Fruit fly (Drosophila melanogaster) whole organism, pupa: ENCODE results near the gene Polr2M.

Experiments
- CG10348 ChIP-seq: fragments of 200-800 bp; sonication (Bioruptor generic); IDR thresholded peaks from 2 replicates; pipeline ENCODE4 v1.3.6; 2022; ENCODE audit warnings: missing biosample characterization, missing genetic modification characterization
- CG12605 ChIP-seq: fragments of 200-800 bp; sonication (Bioruptor generic); IDR thresholded peaks from 2 replicates; pipeline ENCODE4 v1.3.6; 2022; ENCODE audit warnings: missing biosample characterization, missing genetic modification characterization
- CG13204 ChIP-seq: fragments of 200-800 bp; sonication (Bioruptor generic); optimal IDR thresholded peaks from 2 replicates; lab custom pipeline; 2018; ENCODE audit warnings: missing biosample characterization, mild to moderate bottlenecking, missing genetic modification characterization, moderate library complexity
- CG14655 ChIP-seq: fragments of 200-800 bp; sonication (Bioruptor generic); optimal IDR thresholded peaks from 3 replicates; lab custom pipeline; 2017; ENCODE audit warnings: mild to moderate bottlenecking, missing biosample characterization, missing genetic modification reagents, missing genetic modification characterization
- CG15710 ChIP-seq: fragments of 200-800 bp; sonication (Bioruptor generic); optimal IDR thresholded peaks from 2 replicates; lab custom pipeline; 2018; ENCODE audit warnings: missing biosample characterization, mild to moderate bottlenecking, missing genetic modification characterization, moderate library complexity
- CG17806 ChIP-seq: fragments of 200-800 bp; sonication (Bioruptor generic); optimal IDR thresholded peaks from 2 replicates; lab custom pipeline; 2018; ENCODE audit warnings: missing biosample characterization, mild to moderate bottlenecking, missing genetic modification characterization, moderate library complexity
- CG32121 ChIP-seq: fragments of 200-800 bp; sonication (Bioruptor generic); IDR thresholded peaks from 2 replicates; pipeline ENCODE4 v1.3.6; 2022; ENCODE audit warnings: missing biosample characterization, missing genetic modification characterization
- CG34367 ChIP-seq: fragments of 200-800 bp; sonication (Bioruptor generic); optimal IDR thresholded peaks from 2 replicates; lab custom pipeline; 2018; ENCODE audit warnings: missing biosample characterization, mild to moderate bottlenecking, missing genetic modification characterization
- CG4496 ChIP-seq: fragments of 200-800 bp; sonication (Bioruptor generic); IDR thresholded peaks from 3 replicates; pipeline ENCODE4 v1.3.6; 2022; ENCODE audit warnings: missing biosample characterization, missing genetic modification characterization
- CG8159 ChIP-seq: fragments of 200-800 bp; sonication (Bioruptor generic); optimal IDR thresholded peaks from 3 replicates; lab custom pipeline; 2018; ENCODE audit warnings: missing biosample characterization, mild to moderate bottlenecking, missing genetic modification characterization, moderate library complexity
- CG8301 ChIP-seq: fragments of 200-800 bp; sonication (Bioruptor generic); optimal IDR thresholded peaks from 2 replicates; lab custom pipeline; 2018; ENCODE audit warnings: missing biosample characterization, mild to moderate bottlenecking, missing genetic modification characterization
- CG9948 ChIP-seq: fragments of 200-800 bp; sonication (Bioruptor generic); optimal IDR thresholded peaks from 2 replicates; lab custom pipeline; 2018; ENCODE audit warnings: missing biosample characterization, mild to moderate bottlenecking, missing genetic modification characterization, moderate library complexity
- D1 ChIP-seq: fragments of 200-800 bp; sonication (Bioruptor generic); optimal IDR thresholded peaks from 2 replicates; lab custom pipeline; 2018; ENCODE audit warnings: missing biosample characterization, mild to moderate bottlenecking, missing genetic modification characterization, moderate library complexity
- EcR ChIP-seq: fragments of 200-800 bp; sonication (Bioruptor generic); optimal IDR thresholded peaks from 3 replicates; lab custom pipeline; 2019; ENCODE audit warnings: missing biosample characterization, missing genetic modification characterization, mild to moderate bottlenecking, moderate library complexity, missing genetic modification reagents
- Ets98B ChIP-seq: fragments of 200-800 bp; sonication (Bioruptor generic); IDR thresholded peaks from 2 replicates; pipeline ENCODE4 v1.3.6; 2022; ENCODE audit warnings: missing biosample characterization, missing genetic modification characterization
- Pif1A ChIP-seq: fragments of 200-800 bp; sonication (Bioruptor generic); optimal IDR thresholded peaks from 3 replicates; lab custom pipeline; 2016; ENCODE audit warnings: missing biosample characterization, missing genetic modification characterization
- Pif1B ChIP-seq: fragments of 200-800 bp; sonication (Bioruptor generic); optimal IDR thresholded peaks from 3 replicates; lab custom pipeline; 2016; ENCODE audit warnings: missing biosample characterization, missing genetic modification characterization
- Snoo ChIP-seq: fragments of 200-800 bp; sonication (Bioruptor generic); optimal IDR thresholded peaks from 3 replicates; lab custom pipeline; 2017; ENCODE audit warnings: missing biosample characterization, mild to moderate bottlenecking, missing genetic modification characterization, inconsistent platforms
- fd96Ca ChIP-seq: fragments of 200-800 bp; sonication (Bioruptor generic); IDR thresholded peaks from 3 replicates; pipeline ENCODE4 v1.3.6; 2022; ENCODE audit warnings: missing biosample characterization, missing genetic modification characterization
- gl ChIP-seq: fragments of 200-800 bp; sonication (Bioruptor generic); optimal IDR thresholded peaks from 2 replicates; lab custom pipeline; 2018; ENCODE audit warnings: missing biosample characterization, mild to moderate bottlenecking, missing genetic modification characterization
- rn ChIP-seq: fragments of 200-800 bp; sonication (Bioruptor generic); IDR thresholded peaks from 2 replicates; pipeline ENCODE4 v1.3.6; 2022; ENCODE audit warnings: missing biosample characterization, missing genetic modification characterization

Gene Polr2M

DNA sequence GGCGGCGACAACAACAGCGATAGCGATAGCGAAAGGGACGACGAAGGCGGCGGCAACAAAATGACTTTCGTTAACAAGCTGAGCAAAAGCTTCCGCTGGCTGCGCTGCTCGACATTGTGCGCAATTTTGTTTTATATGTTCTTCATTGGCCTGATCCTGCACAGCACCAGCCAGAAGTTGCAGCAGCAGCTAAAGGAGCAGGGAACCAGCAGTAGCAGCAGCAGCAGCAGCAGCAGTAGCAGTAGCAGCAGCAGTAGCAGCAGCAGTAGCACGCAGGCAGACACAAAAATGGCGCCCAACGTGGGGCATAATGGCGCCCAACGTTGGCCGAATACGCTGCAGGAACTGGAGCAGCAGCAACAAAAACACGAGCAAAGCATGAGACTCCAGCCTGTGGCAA, 39.2 kb upstream of the Polr2M start:
- TF ChIP-seq D1 (tag; lab: Kevin White, UChicago) (no peak), CG32121 (GFP tag; lab: Robert Waterston, UW) (no peak)

- peak; percentile 95 for TF ChIP-seq CG15710 (tag; lab: Kevin White, UChicago)
- peak; percentile 93 for TF ChIP-seq CG17806
- peak; percentile 53; the same call in 1 of the 2 replicates for TF ChIP-seq rn (GFP tag; lab: Robert Waterston, UW)
- TF ChIP-seq CG8159 = peak; percentile 96
- peak; percentile 77 for TF ChIP-seq fd96Ca
- peak; percentile 88 for TF ChIP-seq CG13204 (GFP tag; lab: Kevin White, UChicago)
- peak; percentile 91 for TF ChIP-seq CG34367 (tag; lab: Kevin White, UChicago)
- TF ChIP-seq Snoo (tag; lab: Kevin White, UChicago) = peak; percentile 76
- peak; percentile 77 for TF ChIP-seq gl (tag; lab: Kevin White, UChicago)
- TF ChIP-seq CG32121 (GFP tag; lab: Robert Waterston, UW) = peak; percentile 82; the same call in 1 of the 2 replicates
- peak; percentile 80 for TF ChIP-seq D1 (tag; lab: Kevin White, UChicago)
- peak; percentile 76 for TF ChIP-seq Ets98B (GFP tag; lab: Robert Waterston, UW)
- peak; percentile 86 for TF ChIP-seq Pif1A (GFP tag; lab: Kevin White, UChicago)
- TF ChIP-seq Pif1B (GFP tag; lab: Kevin White, UChicago) = peak; percentile 84
- peak; percentile 95 for TF ChIP-seq CG14655 (GFP tag; lab: Kevin White, UChicago)
- peak; percentile 95 for TF ChIP-seq CG9948
- TF ChIP-seq CG4496 (GFP tag; lab: Robert Waterston, UW) = peak; percentile 78
- peak; percentile 65 for TF ChIP-seq CG12605 (GFP tag; lab: Robert Waterston, UW)
- peak; percentile 90 for TF ChIP-seq CG8301 (tag; lab: Kevin White, UChicago)
- TF ChIP-seq EcR (GFP tag; lab: Kevin White, UChicago) = no peak
- TF ChIP-seq CG10348 (GFP tag; lab: Robert Waterston, UW) = no peak
- TF ChIP-seq, all 21 proteins: peak for 19
Measured at dm6 chr3R:19211778-19212177, 17.5 kb upstream of the Polr2M start, which contains the start of gene cry. Gene cry, plus strand, starts transcription at chr3R:19212154.

- TF ChIP-seq CG32121 (GFP tag; lab: Robert Waterston, UW) (no peak), D1 (tag; lab: Kevin White, UChicago) (no peak), gl (tag; lab: Kevin White, UChicago) (no peak), CG34367 (tag; lab: Kevin White, UChicago) (no peak), Pif1A (GFP tag; lab: Kevin White, UChicago) (no peak), CG15710 (tag; lab: Kevin White, UChicago) (no peak), CG9948 (no peak), CG17806 (no peak), CG14655 (GFP tag; lab: Kevin White, UChicago) (no peak), CG8301 (tag; lab: Kevin White, UChicago) (no peak), CG8159 (no peak), Snoo (tag; lab: Kevin White, UChicago) (no peak), CG13204 (GFP tag; lab: Kevin White, UChicago) (no peak), fd96Ca (no peak), CG10348 (GFP tag; lab: Robert Waterston, UW) (no peak), CG12605 (GFP tag; lab: Robert Waterston, UW) (no peak), CG4496 (GFP tag; lab: Robert Waterston, UW) (no peak)
Measured at dm6 chr3R:19212545-19213176, 16.6 kb upstream of the Polr2M start.

DNA sequence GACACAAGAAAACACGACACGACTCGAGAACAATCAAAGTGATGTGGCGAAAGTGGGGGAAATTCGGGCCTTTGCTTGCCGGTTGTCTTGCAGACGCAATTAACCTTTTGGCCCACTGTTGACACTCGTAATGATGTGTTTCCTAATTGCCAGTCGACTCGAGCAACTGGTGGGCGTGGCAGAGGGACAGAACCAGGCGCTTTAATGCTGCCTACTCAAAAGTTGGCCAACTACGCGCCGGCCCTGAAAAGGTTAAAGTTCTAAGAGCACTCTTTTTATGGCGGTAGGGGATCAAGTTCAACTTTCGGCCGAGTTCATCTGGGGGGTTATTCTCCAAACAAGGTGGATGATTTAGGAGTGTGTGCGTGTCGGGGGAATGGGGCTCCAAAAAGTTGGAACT, 7.9 kb upstream of the Polr2M start:
- TF ChIP-seq CG17806 = no peak
- TF ChIP-seq CG8159 = no peak
- TF ChIP-seq CG32121 (GFP tag; lab: Robert Waterston, UW) = no peak
- no peak for TF ChIP-seq fd96Ca
- TF ChIP-seq CG4496 (GFP tag; lab: Robert Waterston, UW) = no peak
- TF ChIP-seq rn (GFP tag; lab: Robert Waterston, UW) = no peak
- TF ChIP-seq CG14655 (GFP tag; lab: Kevin White, UChicago) = no peak

DNA sequence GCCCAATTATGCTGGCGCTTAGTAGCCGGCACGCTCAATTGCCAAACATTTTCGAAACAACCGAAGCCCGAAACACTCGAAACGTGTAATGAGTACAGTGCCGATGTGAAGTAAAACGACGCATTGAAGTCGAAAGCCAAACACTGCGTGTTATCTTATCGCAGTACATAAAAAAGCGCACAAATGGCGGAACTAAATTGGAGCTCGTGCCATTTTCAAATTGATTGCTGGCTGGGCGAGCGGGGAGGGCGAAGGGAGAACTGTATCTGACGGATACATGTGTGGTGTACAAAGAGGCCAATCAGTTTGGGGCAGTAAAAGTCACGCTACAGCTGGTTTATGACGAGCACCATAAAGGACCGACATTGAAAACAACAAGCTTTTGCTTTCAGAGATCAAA, 5.9 kb upstream of the Polr2M start:
- no peak for TF ChIP-seq CG14655 (GFP tag; lab: Kevin White, UChicago)
- no peak for TF ChIP-seq Snoo (tag; lab: Kevin White, UChicago)
- TF ChIP-seq CG15710 (tag; lab: Kevin White, UChicago) = no peak
- no peak for TF ChIP-seq EcR (GFP tag; lab: Kevin White, UChicago)
- no peak for TF ChIP-seq fd96Ca
- no peak for TF ChIP-seq CG13204 (GFP tag; lab: Kevin White, UChicago)
- no peak for TF ChIP-seq CG8159
- no peak for TF ChIP-seq CG4496 (GFP tag; lab: Robert Waterston, UW)
- TF ChIP-seq CG34367 (tag; lab: Kevin White, UChicago) = no peak
- TF ChIP-seq rn (GFP tag; lab: Robert Waterston, UW) = no peak
- no peak for TF ChIP-seq CG17806
- TF ChIP-seq gl (tag; lab: Kevin White, UChicago) = no peak
- TF ChIP-seq Pif1B (GFP tag; lab: Kevin White, UChicago) = no peak

dm6 chr3R:19225446-19225955, 3.8 kb upstream of the Polr2M start:
- no peak for TF ChIP-seq rn (GFP tag; lab: Robert Waterston, UW)
- TF ChIP-seq Snoo (tag; lab: Kevin White, UChicago) = no peak
- no peak for TF ChIP-seq EcR (GFP tag; lab: Kevin White, UChicago)
- no peak for TF ChIP-seq CG8301 (tag; lab: Kevin White, UChicago)
- TF ChIP-seq CG8159 = no peak
- no peak for TF ChIP-seq CG12605 (GFP tag; lab: Robert Waterston, UW)
- no peak for TF ChIP-seq CG17806
- TF ChIP-seq Pif1B (GFP tag; lab: Kevin White, UChicago) = no peak
- TF ChIP-seq CG15710 (tag; lab: Kevin White, UChicago) = no peak
- no peak for TF ChIP-seq D1 (tag; lab: Kevin White, UChicago)
- no peak for TF ChIP-seq CG10348 (GFP tag; lab: Robert Waterston, UW)
- TF ChIP-seq fd96Ca = no peak
- no peak for TF ChIP-seq Pif1A (GFP tag; lab: Kevin White, UChicago)
- no peak for TF ChIP-seq gl (tag; lab: Kevin White, UChicago)
- TF ChIP-seq Ets98B (GFP tag; lab: Robert Waterston, UW) = no peak
- TF ChIP-seq CG32121 (GFP tag; lab: Robert Waterston, UW) = no peak
- TF ChIP-seq CG14655 (GFP tag; lab: Kevin White, UChicago) = no peak
